Worm (Caenorhabditis elegans) whole organism, L2 larva: ENCODE data around the gene irld-3.

Experiments used
- ceh-16 ChIP-seq: fragments of 150-350 bp; optimal IDR thresholded peaks from 2 replicates; lab custom pipeline; 2014; ENCODE audit warnings: missing biosample characterization, missing genetic modification characterization
- fos-1 ChIP-seq: fragments of 150-350 bp; optimal IDR thresholded peaks from 2 replicates; lab custom pipeline; 2014; ENCODE audit warnings: missing biosample characterization, missing genetic modification characterization
- nhr-11 ChIP-seq: fragments of 150-350 bp; optimal IDR thresholded peaks from 2 replicates; lab custom pipeline; 2014; ENCODE audit warnings: missing biosample characterization, missing genetic modification characterization
- unc-55 ChIP-seq: fragments of 150-350 bp; sonication (generic microtip); optimal IDR thresholded peaks from 3 replicates; lab custom pipeline; 2014; ENCODE audit warnings: missing biosample characterization, missing genetic modification reagents, missing genetic modification characterization
- zag-1 ChIP-seq: fragments of 150-350 bp; optimal IDR thresholded peaks from 2 replicates; lab custom pipeline; 2014; ENCODE audit warnings: missing biosample characterization, missing genetic modification characterization
- ztf-11 ChIP-seq: sonication (generic microtip); optimal IDR thresholded peaks from 2 replicates; lab custom pipeline; 2017; ENCODE audit warnings: missing biosample characterization, missing genetic modification characterization

- TF ChIP-seq unc-55 (GFP tag; lab: Kevin White, UChicago) (no peak), zag-1 (tag; lab: Kevin White, UChicago) (no peak), ceh-16 (tag; lab: Kevin White, UChicago) (no peak), ztf-11 (tag; lab: Kevin White, UChicago) (no peak), nhr-11 (tag; lab: Kevin White, UChicago) (no peak), fos-1 (tag; lab: Kevin White, UChicago) (no peak)
Measured at ce11 chrV:3159252-3159651, 20.9 kb upstream of the irld-3 start, which contains the start of gene C36C5.12.
